Worm (Caenorhabditis elegans) whole organism, dauer: Measurements from ENCODE around the gene ZK285.2.
"Not testable (repeated sequence)": the region's sequence is repeated elsewhere in the genome, so short reads cannot be mapped to it uniquely, and the experiment has no call there.

Experiments used
- unc-62 ChIP-seq: sonication (generic microtip); optimal IDR thresholded peaks from 2 replicates; lab custom pipeline; 2017; ENCODE audit warnings: missing biosample characterization, missing genetic modification reagents, missing genetic modification characterization

ZK285.2 gene

DNA sequence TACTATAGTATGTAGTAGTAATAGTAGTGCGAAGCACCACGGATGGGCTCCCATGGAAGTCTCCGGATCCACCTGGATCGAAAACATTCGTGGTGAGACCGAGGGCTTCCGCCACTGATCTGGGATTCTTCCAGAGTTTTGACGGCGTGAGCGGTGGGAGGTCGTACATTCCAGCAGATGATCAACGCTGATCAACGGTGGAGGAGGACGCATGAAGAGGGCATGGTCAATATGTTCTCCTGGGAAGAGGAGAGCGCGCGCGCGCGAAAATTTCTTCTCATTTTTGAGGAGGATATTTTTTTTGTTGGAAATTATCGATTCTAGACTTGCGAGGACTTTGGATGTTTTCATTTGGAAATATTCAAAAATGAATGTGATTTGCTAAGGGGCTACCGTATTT, 13.2 kb upstream of the ZK285.2 start:
- no peak for TF ChIP-seq unc-62

- TF ChIP-seq unc-62: no peak
Measured at ce11 chrV:16036166-16036565, 10.5 kb upstream of the ZK285.2 start, which contains the start of gene T10C6.10. Gene T10C6.10, plus strand, starts transcription at chrV:16036413.

DNA sequence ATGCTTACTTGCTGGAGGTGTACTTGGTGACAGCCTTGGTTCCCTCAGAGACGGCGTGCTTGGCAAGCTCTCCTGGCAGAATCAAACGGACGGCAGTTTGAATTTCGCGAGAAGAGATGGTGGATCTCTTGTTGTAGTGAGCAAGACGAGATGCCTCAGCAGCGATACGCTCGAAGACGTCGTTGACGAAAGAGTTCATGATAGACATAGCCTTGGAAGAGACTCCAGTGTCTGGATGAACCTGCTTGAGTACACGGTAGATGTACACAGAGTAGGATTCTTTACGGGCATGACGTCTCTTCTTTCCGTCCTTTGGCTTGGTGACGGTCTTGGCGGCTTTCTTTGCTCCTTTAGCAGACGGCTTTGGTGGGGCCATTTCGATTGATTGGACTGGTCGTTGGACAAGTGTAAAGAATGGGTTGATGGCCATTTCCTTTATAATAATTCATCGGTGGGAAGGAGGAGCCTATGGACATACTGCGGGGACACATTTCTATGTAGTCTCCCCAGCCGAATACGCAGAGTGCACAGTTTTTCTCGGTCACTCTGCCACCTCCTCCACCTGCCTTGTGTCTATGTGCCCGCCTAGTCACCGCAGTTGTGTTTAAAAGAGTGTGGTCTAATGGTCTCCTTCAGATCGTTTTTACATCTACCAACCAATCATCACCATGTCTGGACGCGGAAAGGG, 6.4 kb upstream of the ZK285.2 start, which contains the start of the genes his-4 and his-3:
Gene his-4, minus strand, starts transcription at position 376 of the 688 bp plus-strand sequence.
Gene his-3, plus strand, starts transcription at position 669 of the 688 bp plus-strand sequence.
- not testable (repeated sequence) for TF ChIP-seq unc-62

DNA sequence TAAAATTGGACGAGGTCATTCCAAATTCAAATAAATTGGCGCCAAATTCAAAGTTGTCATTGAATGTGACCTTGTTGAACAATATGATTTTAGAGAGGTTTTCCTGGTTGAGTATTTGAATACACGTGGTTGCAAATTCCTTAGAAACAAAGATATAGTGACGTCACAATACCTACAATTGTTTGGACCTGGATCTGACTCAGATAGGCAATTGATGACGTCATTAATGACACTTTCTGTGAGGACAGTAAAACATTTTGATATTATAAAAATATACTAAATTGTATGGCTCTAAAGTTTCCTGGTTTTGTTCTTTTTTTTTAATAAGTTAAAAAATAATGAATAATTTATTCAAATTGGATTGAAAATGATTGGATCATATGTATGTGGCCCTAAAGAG, 5.3 kb upstream of the ZK285.2 start:
- no peak for TF ChIP-seq unc-62

ce11 chrV:16041925-16042742, 4.5 kb upstream of the ZK285.2 start, which contains the start of the genes his-2 and his-1:
Gene his-2, minus strand, starts transcription at chrV:16042283.
Gene his-1, plus strand, starts transcription at chrV:16042520.
- not testable (repeated sequence) for TF ChIP-seq unc-62

DNA sequence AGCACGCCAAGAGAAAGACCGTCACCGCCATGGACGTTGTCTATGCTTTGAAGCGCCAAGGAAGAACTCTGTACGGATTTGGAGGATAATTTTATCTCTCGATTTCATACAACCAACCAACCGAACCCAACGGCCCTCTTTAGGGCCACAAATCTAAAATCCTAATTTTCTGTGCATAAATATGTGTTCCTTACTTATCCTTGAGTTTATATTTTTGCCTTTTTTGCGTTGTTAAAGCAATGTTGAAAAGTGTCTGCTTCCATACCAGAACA, 4.0 kb upstream of the ZK285.2 start:
- no peak for TF ChIP-seq unc-62

DNA sequence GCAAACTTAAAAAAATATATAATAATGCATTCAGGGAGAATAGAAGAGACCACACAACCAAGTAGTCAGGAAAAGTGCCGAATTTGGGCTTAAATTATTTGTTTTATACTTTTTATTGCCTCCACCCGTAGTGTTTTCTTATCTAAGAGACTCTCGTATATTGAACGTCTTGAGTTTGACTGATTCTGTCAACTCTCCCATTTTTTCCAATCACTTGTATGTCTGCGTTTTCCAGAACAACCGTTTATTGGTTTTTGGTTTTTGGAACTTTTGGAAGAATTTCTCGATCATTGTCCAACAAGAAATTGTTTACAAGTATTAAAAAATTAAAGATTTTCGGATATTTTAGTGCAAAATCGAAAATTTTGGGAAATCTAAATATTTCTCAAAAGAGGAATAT, 3.0 kb upstream of the ZK285.2 start:
- TF ChIP-seq unc-62: no peak

- TF ChIP-seq unc-62: no peak
Measured at ce11 chrV:16045837-16046236, 836 bp upstream of the ZK285.2 start, which contains the start of gene T10C6.15. Gene T10C6.15, minus strand, starts transcription at chrV:16045940.

DNA sequence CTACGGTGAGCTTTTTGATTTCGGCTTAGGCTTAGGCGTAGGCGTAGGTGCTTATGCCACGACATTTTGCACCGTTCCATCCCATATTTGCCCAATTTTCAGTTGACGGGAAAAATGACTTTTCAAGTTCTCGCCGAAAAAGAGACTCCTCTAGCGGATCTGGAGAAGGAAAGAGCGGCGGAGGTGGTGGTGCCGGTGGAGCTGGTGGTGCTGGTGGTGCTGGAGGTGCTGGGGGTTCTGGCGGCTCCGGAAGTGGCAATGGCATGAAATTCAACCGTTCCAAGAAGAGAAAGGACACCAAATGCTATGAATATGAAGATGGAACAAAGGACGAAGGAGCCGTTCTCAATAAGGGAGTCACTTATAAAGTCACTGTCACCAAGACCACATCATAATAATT, 379 bp downstream of the ZK285.2 start:
- no peak for TF ChIP-seq unc-62

DNA sequence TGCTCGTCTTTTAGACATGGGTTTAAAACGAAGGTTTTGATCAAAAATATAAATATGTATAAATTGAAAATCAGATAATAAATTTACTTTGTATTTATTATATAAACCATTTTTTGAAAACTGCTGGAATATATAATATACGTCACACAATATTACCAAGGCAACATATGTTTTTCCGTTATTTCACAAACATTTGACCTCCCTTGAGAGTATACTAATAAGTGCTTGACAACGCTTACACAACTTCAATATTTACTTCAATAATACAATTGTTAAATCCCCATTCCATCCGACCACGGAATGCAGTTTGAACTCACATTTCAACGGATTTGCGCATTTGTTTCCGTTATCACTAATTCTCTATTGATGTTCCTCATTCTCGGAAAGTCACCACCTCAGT, 835 bp downstream of the ZK285.2 start, which contains the start of gene str-198:
Gene str-198, plus strand, starts transcription at position 301 of the 400 bp plus-strand sequence.
- TF ChIP-seq unc-62: no peak

DNA sequence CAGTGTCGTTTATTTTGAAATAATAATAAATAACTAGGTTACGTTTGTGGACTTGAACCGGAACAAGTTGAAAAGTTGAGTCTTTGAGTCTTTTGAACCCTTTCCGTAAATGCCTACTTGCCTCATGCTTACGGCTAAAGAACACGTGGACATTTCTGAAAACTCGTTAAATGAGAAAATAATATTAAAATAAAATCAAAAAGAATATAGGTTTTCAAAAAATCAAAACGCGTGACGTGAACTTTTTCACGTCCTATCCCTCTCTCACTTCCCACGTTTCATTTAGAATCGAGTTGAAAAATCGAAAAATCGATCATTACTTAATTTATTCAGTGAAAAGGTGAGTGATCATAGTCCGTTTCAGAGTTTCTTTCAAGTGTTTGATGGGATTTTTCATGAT, 2.5 kb downstream of the ZK285.2 start, which contains the start of gene best-12:
Gene best-12, plus strand, starts transcription at position 301 of the 400 bp plus-strand sequence.
- no peak for TF ChIP-seq unc-62

- TF ChIP-seq unc-62: no peak
Measured at ce11 chrV:16053373-16053772, 6.7 kb downstream of the ZK285.2 start, which contains the start of gene F14H3.3. Gene F14H3.3, minus strand, starts transcription at chrV:16053473.

DNA sequence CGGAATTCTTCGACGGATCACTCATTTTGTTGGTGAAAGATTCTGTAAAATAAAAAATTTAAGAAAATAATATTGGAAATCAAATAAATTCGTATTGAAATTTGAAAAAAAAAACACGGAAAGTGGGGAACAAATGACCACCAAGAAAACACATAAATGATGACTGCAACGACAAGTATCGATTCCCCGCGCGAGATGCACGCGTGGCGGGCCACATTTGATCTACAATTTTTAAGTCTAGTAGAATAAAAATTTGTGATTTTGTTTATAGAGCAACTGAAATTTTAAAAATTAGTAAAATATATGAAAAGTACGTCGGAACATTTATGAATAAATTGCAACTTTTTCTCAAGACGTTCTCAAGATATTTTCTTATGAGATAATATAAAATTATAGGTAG, 8.4 kb downstream of the ZK285.2 start, which contains the start of gene F14H3.4:
Gene F14H3.4, minus strand, starts transcription at position 42 of the 400 bp plus-strand sequence.
- TF ChIP-seq unc-62: no peak

ce11 chrV:16057010-16057463, 10.4 kb downstream of the ZK285.2 start, which contains the start of gene F14H3.5:
Gene F14H3.5, minus strand, starts transcription at chrV:16057060.
- no peak for TF ChIP-seq unc-62

- TF ChIP-seq unc-62: no peak
Measured at ce11 chrV:16058872-16059271, 12.2 kb downstream of the ZK285.2 start, which contains the start of gene F14H3.6. Gene F14H3.6, minus strand, starts transcription at chrV:16058893.

DNA sequence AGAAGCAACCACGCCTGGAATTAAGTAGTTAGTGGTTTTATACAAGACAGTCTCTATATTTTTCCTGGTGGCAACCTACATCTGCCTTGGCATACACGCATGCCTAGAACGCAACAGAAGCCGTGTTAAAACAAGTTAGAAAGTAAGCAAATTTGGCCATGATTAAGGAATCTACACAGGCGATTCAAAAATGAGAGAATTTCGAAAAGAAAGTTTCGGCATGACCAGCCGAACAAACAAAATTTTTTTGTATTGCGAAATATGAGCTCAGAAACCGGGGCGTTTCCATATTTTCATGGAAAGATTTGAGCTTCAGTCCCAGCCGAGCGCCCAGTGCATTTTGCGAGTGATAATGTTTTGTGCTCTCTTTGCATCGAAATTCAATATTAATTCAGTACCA, 13.5 kb downstream of the ZK285.2 start, which contains the start of gene F14H3.15:
Gene F14H3.15, minus strand, starts transcription at position 101 of the 400 bp plus-strand sequence.
- TF ChIP-seq unc-62: no peak

DNA sequence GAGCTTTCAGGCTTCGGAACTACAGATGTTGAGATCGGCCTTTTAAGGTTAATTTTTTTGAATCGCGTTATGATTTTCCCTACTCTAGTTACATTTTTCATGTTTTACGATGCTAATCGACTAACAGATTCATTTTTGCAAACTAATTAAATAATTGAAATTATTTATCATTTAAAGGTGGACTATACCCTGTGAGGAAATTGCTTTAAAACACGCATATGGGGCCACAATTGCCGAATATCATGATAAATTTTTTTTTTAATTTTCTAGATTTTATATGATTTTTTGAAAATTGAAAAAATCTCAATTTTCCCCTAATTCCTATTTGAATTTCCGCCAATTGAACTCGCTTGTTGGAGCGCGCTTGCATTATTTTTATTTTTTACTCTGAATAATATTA, 15.3 kb downstream of the ZK285.2 start, which contains the start of gene fbxa-100:
Gene fbxa-100, minus strand, starts transcription at position 101 of the 400 bp plus-strand sequence.
- TF ChIP-seq unc-62: no peak
